Worm (Caenorhabditis elegans): ENCODE measurements around the gene srg-33.

DNA sequence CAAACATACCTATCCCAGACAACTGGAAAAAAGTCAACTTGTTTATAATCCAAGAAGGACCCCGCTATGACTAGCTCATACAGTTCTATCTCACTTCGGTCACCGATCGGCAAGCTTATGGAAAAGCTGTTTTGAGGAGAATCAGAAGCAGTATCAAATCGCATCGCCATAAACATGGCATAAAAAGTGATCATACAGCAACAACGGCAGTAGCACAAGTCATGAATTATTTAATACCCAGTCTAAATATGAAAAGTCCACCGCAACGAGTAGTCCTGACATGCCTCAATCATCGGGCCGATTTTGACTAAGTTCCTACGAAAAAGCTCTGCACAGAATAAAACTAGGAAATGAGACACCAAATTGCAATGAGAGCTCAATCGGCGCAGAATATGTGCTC is 31.7 kb downstream of the srg-33 start:
- TF ChIP-seq W03F9.2 (tag; optimal IDR thresholded peaks at IDR 0.05) (no peak), dao-5 (tag; optimal IDR thresholded peaks at IDR 0.05) (no peak)

Measured in whole organism, L4/young adult.